Worm (Caenorhabditis elegans) whole organism, late embryonic: ENCODE data around the gene cyp-34A5.

ENCODE experiments used
- Y22D7AL.16 ChIP-seq: sonication (generic microtip); optimal IDR thresholded peaks from 2 replicates; lab custom pipeline; 2016; ENCODE audit warnings: missing genetic modification characterization, missing compliant biosample characterization
- sox-4 ChIP-seq: sonication (generic microtip); optimal IDR thresholded peaks from 2 replicates; lab custom pipeline; 2017; ENCODE audit warnings: mild to moderate bottlenecking, missing genetic modification characterization, inconsistent platforms, missing compliant biosample characterization

DNA sequence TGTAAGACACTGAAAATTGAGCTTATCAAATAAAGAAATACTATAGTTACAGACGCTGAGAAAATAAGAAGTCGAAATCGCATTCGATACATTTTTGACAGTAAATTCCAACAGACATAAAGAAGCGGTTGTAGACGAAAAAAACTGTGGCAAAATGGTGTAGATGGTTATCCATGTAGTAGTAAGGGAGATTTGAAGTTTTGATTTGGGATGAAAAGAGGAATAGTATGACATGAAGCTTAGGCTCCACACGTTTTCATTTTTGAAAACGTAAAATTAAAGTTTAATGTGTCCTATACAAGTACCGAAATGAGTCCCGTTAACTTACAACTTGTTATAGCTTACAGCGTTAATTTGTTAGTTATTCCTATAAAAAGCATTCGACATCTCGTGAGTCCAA, 36.5 kb upstream of the cyp-34A5 start, which contains the start of gene K09D9.9:
- TF ChIP-seq sox-4 (tag; lab: Kevin White, UChicago) (no peak), Y22D7AL.16 (no peak)
